Worm (Caenorhabditis elegans): ENCODE measurements around the gene Y116F11A.1.

Y116F11A.1 gene

DNA sequence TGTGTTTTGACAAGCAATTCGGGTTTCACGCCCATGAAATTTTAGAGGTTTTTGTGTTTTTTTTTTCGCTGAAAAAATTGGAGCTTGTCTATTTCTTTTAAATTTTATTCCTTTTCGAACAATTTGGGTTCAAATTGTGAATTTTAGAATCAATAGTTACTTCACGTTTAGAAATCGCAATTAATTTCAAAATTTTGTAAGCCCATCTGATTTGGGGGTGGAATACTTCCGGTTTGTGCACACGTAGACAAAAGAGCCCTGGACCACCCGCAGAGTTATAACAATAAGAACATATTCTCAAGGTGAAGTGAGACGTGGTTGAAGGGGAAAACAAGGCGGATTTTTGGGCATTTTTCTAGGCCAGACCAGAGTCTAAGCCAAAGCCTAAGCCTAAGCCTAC is 11.1 kb upstream of the Y116F11A.1 start, which contains the start of gene Y116F11A.6:
Y116F11A.6 (plus strand) TSS at position 301 of the 400 bp plus-strand sequence.
- TF ChIP-seq zip-11 (GFP tag; IDR thresholded peaks at IDR 0.05) (no peak), hif-1 (tag; optimal IDR thresholded peaks at IDR 0.05) (no peak), nhr-6 (tag; optimal IDR thresholded peaks at IDR 0.05) (no peak), skn-1 (tag; optimal IDR thresholded peaks at IDR 0.05) (no peak), nhr-25 (tag; optimal IDR thresholded peaks at IDR 0.05; ENCODE audit: borderline replicate concordance, insufficient read depth) (no peak), ctbp-1 (GFP tag; IDR thresholded peaks at IDR 0.05) (no peak), daf-12 (tag; optimal IDR thresholded peaks at IDR 0.05) (no peak)

DNA sequence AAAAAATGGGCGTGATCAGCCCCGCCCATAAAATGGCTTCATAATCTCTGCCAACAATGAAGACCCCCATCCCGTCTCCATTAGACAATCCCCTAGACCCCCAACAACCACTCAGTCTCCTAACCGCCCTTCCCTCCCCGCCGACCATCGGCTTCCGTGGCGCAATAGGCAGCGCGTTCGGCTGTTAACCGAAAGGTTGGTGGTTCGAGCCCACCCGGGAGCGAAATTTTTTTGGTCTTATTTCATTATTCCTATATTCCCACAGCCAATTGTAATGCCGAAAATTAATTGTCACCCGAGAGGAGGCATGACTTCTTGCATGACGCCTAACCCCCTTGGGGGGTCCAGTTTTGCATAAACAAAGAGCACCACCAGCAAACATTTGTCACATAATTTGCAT is 7.5 kb upstream of the Y116F11A.1 start:
- no peak for TF ChIP-seq lsy-2 (tag; optimal IDR thresholded peaks at IDR 0.05)
- no peak for TF ChIP-seq cey-2 (tag; optimal IDR thresholded peaks at IDR 0.05; ENCODE audit: borderline replicate concordance, insufficient read depth)
- TF ChIP-seq lin-29 (GFP tag; IDR thresholded peaks at IDR 0.05) = 0 out of 2 replicates have a peak, but pooled peaks have one; percentile 31
- TF ChIP-seq F44E2.7 (GFP tag; IDR thresholded peaks at IDR 0.05) = 0 out of 2 replicates have a peak, but pooled peaks have one; percentile 40
- no peak for TF ChIP-seq fkh-10 (GFP tag; optimal IDR thresholded peaks at IDR 0.05)
- TF ChIP-seq nhr-11 (tag; optimal IDR thresholded peaks at IDR 0.05) = no peak
- TF ChIP-seq skn-1 (tag; optimal IDR thresholded peaks at IDR 0.05) = no peak
- TF ChIP-seq zfp-3 (GFP tag; conservative IDR thresholded peaks at IDR 0.05) = no peak
- no peak for TF ChIP-seq attf-4 (tag; optimal IDR thresholded peaks at IDR 0.05)
- TF ChIP-seq aly-2 (tag; optimal IDR thresholded peaks at IDR 0.05) = no peak
- TF ChIP-seq Y48G9A.11 (GFP tag; IDR thresholded peaks at IDR 0.05) = no peak
- TF ChIP-seq dpl-1 (GFP tag; optimal IDR thresholded peaks at IDR 0.05) = no peak
- TF ChIP-seq spr-3 (GFP tag; optimal IDR thresholded peaks at IDR 0.05) = no peak
- no peak for TF ChIP-seq zfp-2 (tag; optimal IDR thresholded peaks at IDR 0.05)
- no peak for TF ChIP-seq nhr-102 (tag; optimal IDR thresholded peaks at IDR 0.05)
- peak in 1 of 2 experiments; percentile 9 for TF ChIP-seq daf-16 (GFP tag; optimal IDR thresholded peaks at IDR 0.05)
- no peak for TF ChIP-seq daf-16 (tag; optimal IDR thresholded peaks at IDR 0.05)
- no peak for TF ChIP-seq ZK337.2 (GFP tag; IDR thresholded peaks at IDR 0.05)
- TF ChIP-seq Y105C5A.15 (GFP tag; IDR thresholded peaks at IDR 0.05) = no peak
- peak in 1 of 2 experiments; percentile 83 for TF ChIP-seq unc-62 (GFP tag; optimal IDR thresholded peaks at IDR 0.05 in 1 of 2)
- TF ChIP-seq unc-62 (tag; optimal IDR thresholded peaks at IDR 0.05) = no peak
- TF ChIP-seq dmd-6 (GFP tag; IDR thresholded peaks at IDR 0.05) = peak; percentile 52
- no peak for TF ChIP-seq ceh-44 (GFP tag; IDR thresholded peaks at IDR 0.05)
- TF ChIP-seq mxl-2 (GFP tag; conservative IDR thresholded peaks at IDR 0.05) = no peak
- peak; percentile 27 for TF ChIP-seq hlh-11 (tag; optimal IDR thresholded peaks at IDR 0.05)
- no peak for TF ChIP-seq fos-1 (tag; optimal IDR thresholded peaks at IDR 0.05)
- TF ChIP-seq ZK546.5 (tag; optimal IDR thresholded peaks at IDR 0.05) = no peak
- TF ChIP-seq ceh-62 (tag; optimal IDR thresholded peaks at IDR 0.05) = no peak
- TF ChIP-seq lin-1 (GFP tag; IDR thresholded peaks at IDR 0.05) = 0 out of 2 replicates have a peak, but pooled peaks have one; percentile 20
- no peak for TF ChIP-seq lin-39 (tag; optimal IDR thresholded peaks at IDR 0.05)
- TF ChIP-seq lin-13 (GFP tag; optimal IDR thresholded peaks at IDR 0.05) = no peak
- TF ChIP-seq rbr-2 (tag; optimal IDR thresholded peaks at IDR 0.05) = no peak
- TF ChIP-seq lir-3 (tag; optimal IDR thresholded peaks at IDR 0.05) = no peak
- TF ChIP-seq daf-8 (GFP tag; IDR thresholded peaks at IDR 0.05) = no peak
- TF ChIP-seq Y75B8A.6 (GFP tag; IDR thresholded peaks at IDR 0.05) = no peak
- TF ChIP-seq zip-2 (tag; optimal IDR thresholded peaks at IDR 0.05) = no peak
- no peak for TF ChIP-seq dmd-8 (GFP tag; IDR thresholded peaks at IDR 0.05)
- TF ChIP-seq ztf-11 (tag; optimal IDR thresholded peaks at IDR 0.05) = no peak
- TF ChIP-seq F26F4.8 (GFP tag; conservative IDR thresholded peaks at IDR 0.05) = 0 out of 2 replicates have a peak, but pooled peaks have one; percentile 39
- TF ChIP-seq ama-1 (optimal IDR thresholded peaks at IDR 0.05) = no peak
- no peak for TF ChIP-seq nhr-77 (tag; optimal IDR thresholded peaks at IDR 0.05)
- no peak for TF ChIP-seq F49E8.2 (tag; optimal IDR thresholded peaks at IDR 0.05; ENCODE audit: borderline replicate concordance)
- no peak for TF ChIP-seq ztf-7 (tag; optimal IDR thresholded peaks at IDR 0.05)
- no peak for TF ChIP-seq tag-97 (GFP tag; IDR thresholded peaks at IDR 0.05)
- TF ChIP-seq nhr-28 (tag; optimal IDR thresholded peaks at IDR 0.05) = no peak

Data from whole organism, L4 larva.